Fruit fly (Drosophila melanogaster): ENCODE measurements around the gene CG5412.

Gene CG5412

DNA sequence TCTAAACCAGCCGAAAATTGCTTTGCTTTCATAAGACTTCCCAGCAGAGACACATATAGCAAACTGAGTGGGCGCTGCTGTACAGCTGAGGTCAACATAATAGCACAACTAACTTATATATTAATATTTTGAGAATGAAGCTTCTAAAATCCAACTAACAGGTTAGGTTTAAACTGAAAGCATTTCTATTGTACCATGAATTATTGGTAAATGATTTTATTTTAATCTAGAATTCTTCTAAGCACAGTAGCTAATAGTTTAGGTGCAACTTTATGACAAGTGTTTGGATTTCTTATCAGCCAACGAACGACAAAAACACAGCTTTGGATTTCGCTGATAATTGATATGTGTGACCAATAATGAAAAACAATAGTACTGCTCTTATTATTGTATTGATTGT is 21.8 kb upstream of the CG5412 start (continued):
- TF ChIP-seq abd-A (tag; optimal IDR thresholded peaks at IDR 0.05) (no peak), CG7963 (GFP tag; IDR thresholded peaks at IDR 0.05; ENCODE audit: partially characterized antibody) (no peak), CG10274 (GFP tag; optimal IDR thresholded peaks at IDR 0.05) (peak; percentile 25), CG30403 (GFP tag; optimal IDR thresholded peaks at IDR 0.05) (peak; percentile 23), zen2 (GFP tag; IDR thresholded peaks at IDR 0.05; ENCODE audit: partially characterized antibody) (no peak), Dref (GFP tag; IDR thresholded peaks at IDR 0.05) (no peak), Lim3 (GFP tag; IDR thresholded peaks at IDR 0.05) (no peak), CG13894 (tag; optimal IDR thresholded peaks at IDR 0.05) (peak; percentile 67), CG10431 (GFP tag; optimal IDR thresholded peaks at IDR 0.05) (no peak), Ets97D (GFP tag; optimal IDR thresholded peaks at IDR 0.05) (no peak), pum (GFP tag; optimal IDR thresholded peaks at IDR 0.05) (no peak), CG3065 (GFP tag; optimal IDR thresholded peaks at IDR 0.05) (no peak), CG2202 (tag; optimal IDR thresholded peaks at IDR 0.05) (no peak), MESR4 (GFP tag; optimal IDR thresholded peaks at IDR 0.05) (no peak), Vsx1 (GFP tag; optimal IDR thresholded peaks at IDR 0.05) (peak; percentile 4), eve (GFP tag; optimal IDR thresholded peaks at IDR 0.05) (no peak), Dfd (GFP tag; optimal IDR thresholded peaks at IDR 0.05) (no peak), chm (GFP tag; IDR thresholded peaks at IDR 0.05) (peak; percentile 76; the same call in 1 of the 2 replicates), Hr78 (GFP tag; optimal IDR thresholded peaks at IDR 0.05) (peak in 1 of 2 experiments; percentile 24), psq (GFP tag; optimal IDR thresholded peaks at IDR 0.05) (no peak), fd96Cb (tag; optimal IDR thresholded peaks at IDR 0.05) (no peak), da (GFP tag; optimal IDR thresholded peaks at IDR 0.05) (no peak), CG9932 (GFP tag; IDR thresholded peaks at IDR 0.05) (peak; percentile 60), Med (GFP tag) (peak; percentile 89), CG7987 (GFP tag; optimal IDR thresholded peaks at IDR 0.05) (no peak), pnt (GFP tag; optimal IDR thresholded peaks at IDR 0.05) (peak; percentile 12), CG6175 (GFP tag; IDR thresholded peaks at IDR 0.05) (no peak), CG18476 (GFP tag; optimal IDR thresholded peaks at IDR 0.05) (peak; percentile 5), schlank (tag; optimal IDR thresholded peaks at IDR 0.05) (no peak), stc (GFP tag; IDR thresholded peaks at IDR 0.05) (peak; percentile 77), grn (GFP tag; optimal IDR thresholded peaks at IDR 0.05) (peak; percentile 41), CG5245 (GFP tag; optimal IDR thresholded peaks at IDR 0.05) (no peak), CG17802 (tag; optimal IDR thresholded peaks at IDR 0.05) (no peak), CG12942 (GFP tag; optimal IDR thresholded peaks at IDR 0.05) (no peak), vvl (GFP tag; IDR thresholded peaks at IDR 0.05) (peak; percentile 87), Sry-β (GFP tag; optimal IDR thresholded peaks at IDR 0.05) (no peak), CG11398 (GFP tag; optimal IDR thresholded peaks at IDR 0.05) (no peak), H15 (GFP tag; IDR thresholded peaks at IDR 0.05) (no peak; the same call in 2 of the 3 replicates), sc (optimal IDR thresholded peaks at IDR 0.05) (no peak), sc (GFP tag; optimal IDR thresholded peaks at IDR 0.05) (no peak), CG11504 (tag; optimal IDR thresholded peaks at IDR 0.05) (peak; percentile 83), CG7786 (GFP tag; optimal IDR thresholded peaks at IDR 0.05) (no peak), trem (tag; optimal IDR thresholded peaks at IDR 0.05) (peak; percentile 2), gsb (GFP tag; IDR thresholded peaks at IDR 0.05) (0 out of 2 replicates have a peak, but pooled peaks have one; percentile 21), Ptx1 (GFP tag; IDR thresholded peaks at IDR 0.05) (peak; percentile 73), bcd (GFP tag; optimal IDR thresholded peaks at IDR 0.05) (peak; percentile 68), CG13296 (GFP tag; optimal IDR thresholded peaks at IDR 0.05) (peak; percentile 73), btn (GFP tag; optimal IDR thresholded peaks at IDR 0.05) (no peak), amos (GFP tag; IDR thresholded peaks at IDR 0.05; ENCODE audit: partially characterized antibody) (no peak), CG18262 (tag; optimal IDR thresholded peaks at IDR 0.05) (peak; percentile 67), CG17385 (GFP tag; optimal IDR thresholded peaks at IDR 0.05) (no peak), D19A (tag; optimal IDR thresholded peaks at IDR 0.05) (peak; percentile 69)

Measured in whole organism, embryonic.